Worm (Caenorhabditis elegans): ENCODE results near the gene R107.5.

R107.5 gene

DNA sequence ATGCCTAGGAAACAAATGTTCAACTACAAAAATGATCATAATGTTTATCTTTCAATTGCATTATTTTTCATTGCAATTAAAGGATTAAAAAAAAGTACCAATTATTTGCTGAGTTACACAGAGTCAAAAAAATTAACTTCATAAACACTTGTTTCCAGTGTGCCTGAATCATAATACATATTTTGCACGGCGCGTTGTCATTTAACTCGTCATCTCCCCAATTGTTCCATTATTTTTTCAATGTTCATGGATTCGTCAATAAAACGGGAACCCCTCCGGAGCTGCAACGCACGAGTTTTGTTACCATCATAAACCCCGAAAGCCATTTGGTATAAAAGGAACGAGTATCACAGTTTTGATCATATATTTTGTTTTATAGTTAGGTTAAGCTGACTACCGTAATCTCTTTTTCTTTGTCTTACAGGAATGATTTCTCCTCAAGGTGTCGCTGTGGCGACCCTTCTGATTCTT is 36.4 kb downstream of the R107.5 start, which contains the start of gene F59B2.12:
Gene F59B2.12 (plus strand): TSS at position 421 of the 471 bp plus-strand sequence.
- no peak for TF ChIP-seq unc-62 (GFP tag; optimal IDR thresholded peaks at IDR 0.05)
- TF ChIP-seq aha-1 (tag; optimal IDR thresholded peaks at IDR 0.05), result no peak
- TF ChIP-seq jun-1 (tag; optimal IDR thresholded peaks at IDR 0.05), result no peak
- TF ChIP-seq nhr-20 (tag; optimal IDR thresholded peaks at IDR 0.05), result no peak
- TF ChIP-seq dpl-1 (GFP tag; optimal IDR thresholded peaks at IDR 0.05), result no peak
- no peak for TF ChIP-seq lir-3 (tag; optimal IDR thresholded peaks at IDR 0.05; ENCODE audit: poor library complexity)
- TF ChIP-seq fkh-10 (GFP tag; optimal IDR thresholded peaks at IDR 0.05), result no peak
- TF ChIP-seq snu-23 (GFP tag; optimal IDR thresholded peaks at IDR 0.05), result no peak
- TF ChIP-seq alr-1 (tag; optimal IDR thresholded peaks at IDR 0.05; ENCODE audit: borderline replicate concordance), result no peak
- TF ChIP-seq sox-4 (tag; optimal IDR thresholded peaks at IDR 0.05), result no peak
- TF ChIP-seq dsc-1 (tag; optimal IDR thresholded peaks at IDR 0.05), result no peak
- no peak for TF ChIP-seq hpl-2 (GFP tag; optimal IDR thresholded peaks at IDR 0.05)
- no peak for TF ChIP-seq ceh-8 (GFP tag; optimal IDR thresholded peaks at IDR 0.05)
- TF ChIP-seq ama-1 (optimal IDR thresholded peaks at IDR 0.05), result no peak
- no peak for TF ChIP-seq ceh-82 (tag; optimal IDR thresholded peaks at IDR 0.05)
- TF ChIP-seq efl-1 (optimal IDR thresholded peaks at IDR 0.05), result no peak
- no peak for TF ChIP-seq efl-1 (GFP tag; optimal IDR thresholded peaks at IDR 0.05 in 1 of 2)
- no peak for TF ChIP-seq mep-1 (tag; optimal IDR thresholded peaks at IDR 0.05)
- TF ChIP-seq sup-37 (GFP tag; optimal IDR thresholded peaks at IDR 0.05), result no peak
- no peak for TF ChIP-seq ceh-90 (tag; optimal IDR thresholded peaks at IDR 0.05)

- TF ChIP-seq aha-1 (tag; optimal IDR thresholded peaks at IDR 0.05) (no peak), sup-37 (GFP tag; optimal IDR thresholded peaks at IDR 0.05) (no peak), lir-3 (tag; optimal IDR thresholded peaks at IDR 0.05; ENCODE audit: poor library complexity) (no peak), lin-14 (GFP tag; optimal IDR thresholded peaks at IDR 0.05) (no peak), nhr-11 (tag; optimal IDR thresholded peaks at IDR 0.05) (no peak), skn-1 (tag; optimal IDR thresholded peaks at IDR 0.05) (no peak), elt-3 (tag; optimal IDR thresholded peaks at IDR 0.05) (no peak), hlh-4 (tag; optimal IDR thresholded peaks at IDR 0.05) (no peak), fkh-8 (tag; optimal IDR thresholded peaks at IDR 0.05) (no peak), fos-1 (tag; optimal IDR thresholded peaks at IDR 0.05) (no peak), tlp-1 (tag; optimal IDR thresholded peaks at IDR 0.05) (no peak), C34B4.2 (tag; optimal IDR thresholded peaks at IDR 0.05) (no peak), nhr-84 (tag; optimal IDR thresholded peaks at IDR 0.05) (no peak), C04F5.9 (tag; optimal IDR thresholded peaks at IDR 0.05) (no peak), vab-15 (tag; optimal IDR thresholded peaks at IDR 0.05) (no peak), hlh-17 (GFP tag; optimal IDR thresholded peaks at IDR 0.05; ENCODE audit: borderline replicate concordance) (no peak), efl-1 (optimal IDR thresholded peaks at IDR 0.05) (no peak), efl-1 (GFP tag; optimal IDR thresholded peaks at IDR 0.05 in 1 of 2) (no peak), nhr-28 (tag; optimal IDR thresholded peaks at IDR 0.05) (no peak)
These were observed 41.3 kb downstream of the R107.5 start, which contains the start of gene F59B2.9 for ce11 chrIII:9012309-9012708. Gene F59B2.9 (minus strand): TSS chrIII:9012409.

ce11 chrIII:9010047-9010446 is 43.5 kb downstream of the R107.5 start, which contains the start of gene F59B2.8:
Gene F59B2.8 (minus strand): TSS chrIII:9010197.
- no peak for TF ChIP-seq nhr-47 (tag; optimal IDR thresholded peaks at IDR 0.05)
- TF ChIP-seq nhr-11 (tag; optimal IDR thresholded peaks at IDR 0.05), result no peak
- no peak for TF ChIP-seq C34B4.2 (tag; optimal IDR thresholded peaks at IDR 0.05)
- no peak for TF ChIP-seq skn-1 (tag; optimal IDR thresholded peaks at IDR 0.05)
- TF ChIP-seq nhr-237 (tag; optimal IDR thresholded peaks at IDR 0.05), result no peak
- TF ChIP-seq ceh-63 (GFP tag; optimal IDR thresholded peaks at IDR 0.05), result no peak
- no peak for TF ChIP-seq sptf-1 (tag; optimal IDR thresholded peaks at IDR 0.05)
- no peak for TF ChIP-seq elt-2 (tag; optimal IDR thresholded peaks at IDR 0.05)
- TF ChIP-seq unc-30 (tag; optimal IDR thresholded peaks at IDR 0.05), result no peak

Measured in whole organism, L1 larva.